Fruit fly (Drosophila melanogaster) whole organism, embryonic: ENCODE measurements around the gene Pak.

Experiments used
- Atf-2 ChIP-seq: fragments of 200-800 bp; sonication (Bioruptor generic); optimal IDR thresholded peaks from 2 replicates; lab custom pipeline; 2016; ENCODE audit warnings: missing biosample characterization, missing genetic modification characterization
- Blimp-1 ChIP-seq: fragments of 200-800 bp; sonication (Bioruptor generic); optimal IDR thresholded peaks from 3 replicates; lab custom pipeline; 2018; ENCODE audit warnings: missing biosample characterization, missing genetic modification characterization, mild to moderate bottlenecking, moderate library complexity, missing genetic modification reagents
- CG10147 ChIP-seq: fragments of 200-800 bp; sonication (Bioruptor generic); optimal IDR thresholded peaks from 2 replicates; lab custom pipeline; 2019; ENCODE audit warnings: missing biosample characterization, mild to moderate bottlenecking, missing genetic modification characterization, moderate library complexity
- CG1024 ChIP-seq: fragments of 200-800 bp; sonication (Bioruptor generic); IDR thresholded peaks from 2 replicates; pipeline ENCODE4 v1.3.6; 2022; ENCODE audit warnings: missing biosample characterization, missing genetic modification characterization
- CG10959 ChIP-seq: fragments of 200-800 bp; sonication (Bioruptor generic); IDR thresholded peaks from 2 replicates; pipeline ENCODE4 v1.3.6; 2022; ENCODE audit warnings: missing biosample characterization, missing genetic modification characterization
- CG12104 ChIP-seq: fragments of 200-800 bp; sonication (Bioruptor generic); optimal IDR thresholded peaks from 3 replicates; lab custom pipeline; 2016; ENCODE audit warnings: missing biosample characterization, missing genetic modification characterization
- CG1233 ChIP-seq: fragments of 200-800 bp; sonication (Bioruptor generic); optimal IDR thresholded peaks from 4 replicates; lab custom pipeline; 2018; ENCODE audit warnings: missing biosample characterization, mild to moderate bottlenecking, missing genetic modification characterization
- CG15269 ChIP-seq: fragments of 200-800 bp; sonication (Bioruptor generic); optimal IDR thresholded peaks from 2 replicates; lab custom pipeline; 2018; ENCODE audit warnings: missing biosample characterization, mild to moderate bottlenecking, missing genetic modification characterization, moderate library complexity
- CG2116 ChIP-seq: fragments of 200-800 bp; sonication (Bioruptor generic); optimal IDR thresholded peaks from 3 replicates; lab custom pipeline; 2018; ENCODE audit warnings: missing biosample characterization, mild to moderate bottlenecking, missing genetic modification characterization
- CG2875 ChIP-seq: fragments of 200-800 bp; sonication (Bioruptor generic); optimal IDR thresholded peaks from 2 replicates; lab custom pipeline; 2017; ENCODE audit warnings: missing biosample characterization, mild to moderate bottlenecking, missing genetic modification characterization, missing genetic modification reagents
- CG32767 ChIP-seq: fragments of 200-800 bp; sonication (Bioruptor generic); IDR thresholded peaks from 2 replicates; pipeline ENCODE4 v1.3.6; 2022; ENCODE audit warnings: missing biosample characterization, missing genetic modification characterization
- CG3407 ChIP-seq: fragments of 200-800 bp; sonication (Bioruptor generic); optimal IDR thresholded peaks from 2 replicates; lab custom pipeline; 2018; ENCODE audit warnings: missing biosample characterization, mild to moderate bottlenecking, missing genetic modification characterization
- CG34422 ChIP-seq: fragments of 200-800 bp; sonication (Bioruptor generic); IDR thresholded peaks from 3 replicates; pipeline ENCODE4 v1.3.6; 2022; ENCODE audit warnings: missing biosample characterization, missing genetic modification characterization
- CG3838 ChIP-seq: fragments of 200-800 bp; sonication (Bioruptor generic); optimal IDR thresholded peaks from 3 replicates; lab custom pipeline; 2016; ENCODE audit warnings: missing biosample characterization, missing genetic modification characterization
- CG4328 ChIP-seq: fragments of 200-800 bp; sonication (Bioruptor generic); optimal IDR thresholded peaks from 3 replicates; lab custom pipeline; 2017; ENCODE audit warnings: missing biosample characterization, missing genetic modification reagents, missing genetic modification characterization
- CG6854 ChIP-seq: fragments of 200-800 bp; sonication (Bioruptor generic); optimal IDR thresholded peaks from 3 replicates; lab custom pipeline; 2017; ENCODE audit warnings: missing biosample characterization, mild to moderate bottlenecking, missing genetic modification characterization
- CG8924 ChIP-seq: fragments of 200-800 bp; optimal IDR thresholded peaks from 3 replicates; lab custom pipeline; 2019; ENCODE audit warnings: missing biosample characterization, mild to moderate bottlenecking, missing genetic modification characterization, moderate library complexity
- CG8944 ChIP-seq: fragments of 200-800 bp; sonication (Bioruptor generic); optimal IDR thresholded peaks from 3 replicates; lab custom pipeline; 2016; ENCODE audit warnings: missing biosample characterization, missing genetic modification characterization
- Doc3 ChIP-seq: fragments of 200-800 bp; sonication (Bioruptor generic); IDR thresholded peaks from 3 replicates; pipeline ENCODE4 v1.3.6; 2022; ENCODE audit warnings: missing biosample characterization, missing genetic modification characterization; ENCODE audit not compliant: partially characterized antibody
- E2f1 ChIP-seq: fragments of 200-800 bp; sonication (Bioruptor generic); IDR thresholded peaks from 2 replicates; pipeline ENCODE4 v1.3.6; 2022; ENCODE audit warnings: missing biosample characterization, missing genetic modification characterization
- Eip74EF ChIP-seq, 2 experiments: fragments of 200-800 bp in 1 of 2; fragments of >200 bp in 1 of 2; sonication (Bioruptor generic) in 1 of 2; optimal IDR thresholded peaks; 2 replicates each; lab custom pipeline; 2017 to 2019; ENCODE audit warnings: missing biosample characterization in 2 of 2, missing genetic modification characterization in 2 of 2, mild to moderate bottlenecking in 1 of 2, moderate library complexity in 1 of 2
- GATAe ChIP-seq: fragments of 200-800 bp; sonication (Bioruptor generic); conservative IDR thresholded peaks from 2 replicates; pipeline ENCODE4 v1.3.6; 2022; ENCODE audit warnings: missing biosample characterization, missing genetic modification characterization
- HmgD ChIP-seq: fragments of 200-800 bp; sonication (Bioruptor generic); optimal IDR thresholded peaks from 3 replicates; lab custom pipeline; 2016; ENCODE audit warnings: missing biosample characterization, missing genetic modification characterization
- Oli ChIP-seq: fragments of 200-800 bp; sonication (Bioruptor generic); optimal IDR thresholded peaks from 2 replicates; lab custom pipeline; 2018; ENCODE audit warnings: missing biosample characterization, mild to moderate bottlenecking, missing genetic modification characterization, moderate library complexity
- Rx ChIP-seq: fragments of 200-800 bp; sonication (Bioruptor generic); IDR thresholded peaks from 2 replicates; pipeline ENCODE4 v1.3.6; 2022; ENCODE audit warnings: missing biosample characterization, missing genetic modification characterization
- Sry-δ ChIP-seq: fragments of 200-800 bp; sonication (Bioruptor generic); optimal IDR thresholded peaks from 2 replicates; lab custom pipeline; 2016; ENCODE audit warnings: missing biosample characterization, missing genetic modification characterization
- ara ChIP-seq: fragments of 200-800 bp; sonication (Bioruptor generic); IDR thresholded peaks from 2 replicates; pipeline ENCODE4 v1.3.6; 2022; ENCODE audit warnings: missing biosample characterization, missing genetic modification characterization
- cg ChIP-seq: fragments of 200-800 bp; sonication (Bioruptor generic); optimal IDR thresholded peaks from 3 replicates; lab custom pipeline; 2019; ENCODE audit warnings: missing biosample characterization, mild to moderate bottlenecking, missing genetic modification characterization, moderate library complexity
- chm ChIP-seq: fragments of 200-800 bp; sonication (Bioruptor generic); IDR thresholded peaks from 2 replicates; pipeline ENCODE4 v1.3.6; 2022; ENCODE audit warnings: missing biosample characterization, missing genetic modification characterization
- ci ChIP-seq: fragments of 200-800 bp; sonication (Bioruptor generic); IDR thresholded peaks from 3 replicates; pipeline ENCODE4 v1.3.6; 2022; ENCODE audit warnings: missing biosample characterization, missing genetic modification characterization
- ems ChIP-seq: fragments of 200-800 bp; sonication (Bioruptor generic); optimal IDR thresholded peaks from 3 replicates; lab custom pipeline; 2016; ENCODE audit warnings: missing biosample characterization, missing genetic modification characterization
- fd102C ChIP-seq: fragments of 200-800 bp; sonication (Bioruptor generic); optimal IDR thresholded peaks from 2 replicates; lab custom pipeline; 2018; ENCODE audit warnings: missing biosample characterization, mild to moderate bottlenecking, missing genetic modification characterization, moderate library complexity
- gem ChIP-seq: fragments of 200-800 bp; sonication (Bioruptor generic); optimal IDR thresholded peaks from 2 replicates; lab custom pipeline; 2019; ENCODE audit warnings: missing biosample characterization, mild to moderate bottlenecking, missing genetic modification characterization, moderate library complexity
- gro ChIP-seq: fragments of 200-800 bp; sonication (Bioruptor generic); optimal IDR thresholded peaks from 2 replicates; lab custom pipeline; 2016; ENCODE audit warnings: missing biosample characterization, missing genetic modification characterization
- hb ChIP-seq: fragments of 200-800 bp; sonication (Bioruptor generic); IDR thresholded peaks from 3 replicates; pipeline ENCODE4 v1.3.6; 2022; ENCODE audit warnings: missing biosample characterization, missing genetic modification characterization; ENCODE audit not compliant: partially characterized antibody
- inv ChIP-seq: fragments of 200-800 bp; sonication (Bioruptor generic); IDR thresholded peaks from 2 replicates; pipeline ENCODE4 v1.3.6; 2022; ENCODE audit warnings: missing biosample characterization, missing genetic modification characterization; ENCODE audit not compliant: partially characterized antibody
- nau ChIP-seq: fragments of 200-800 bp; sonication (Bioruptor generic); optimal IDR thresholded peaks from 3 replicates; lab custom pipeline; 2017; ENCODE audit warnings: missing biosample characterization, mild to moderate bottlenecking, missing genetic modification characterization, missing genetic modification reagents
- nmo ChIP-seq: fragments of 200-800 bp; sonication (Bioruptor generic); optimal IDR thresholded peaks from 2 replicates; lab custom pipeline; 2018; ENCODE audit warnings: missing biosample characterization, mild to moderate bottlenecking, missing genetic modification characterization, moderate library complexity
- peb ChIP-seq: fragments of 200-800 bp; sonication (Bioruptor generic); IDR thresholded peaks from 2 replicates; pipeline ENCODE4 v1.3.6; 2022; ENCODE audit warnings: missing biosample characterization, missing genetic modification characterization
- pita ChIP-seq: fragments of 200-800 bp; sonication (Bioruptor generic); optimal IDR thresholded peaks from 2 replicates; lab custom pipeline; 2017; ENCODE audit warnings: missing biosample characterization, mild to moderate bottlenecking, missing genetic modification characterization
- prd ChIP-seq, 3 experiments: fragments of >200 bp in 2 of 3; fragments of 200-800 bp in 1 of 3; sonication (Bioruptor generic) in 1 of 3; optimal IDR thresholded peaks in 2 of 3; IDR thresholded peaks in 1 of 3; 2 replicates in 2 of 3; 3 replicates in 1 of 3; pipeline versions ENCODE4 v1.3.6 to Lab custom; 2017 to 2022; ENCODE audit warnings: missing biosample characterization in 1 of 3, missing genetic modification characterization in 1 of 3
- repo ChIP-seq: fragments of 200-800 bp; sonication (Bioruptor generic); optimal IDR thresholded peaks from 2 replicates; lab custom pipeline; 2016; ENCODE audit warnings: missing biosample characterization, missing genetic modification characterization
- sd ChIP-seq: fragments of 200-800 bp; sonication (Bioruptor generic); optimal IDR thresholded peaks from 3 replicates; lab custom pipeline; 2018; ENCODE audit warnings: missing biosample characterization, mild to moderate bottlenecking, missing genetic modification characterization, moderate library complexity
- shn ChIP-seq: fragments of 200-800 bp; sonication (Bioruptor generic); optimal IDR thresholded peaks from 3 replicates; lab custom pipeline; 2016; ENCODE audit warnings: missing biosample characterization, missing genetic modification characterization
- sob ChIP-seq: fragments of 200-800 bp; sonication (Bioruptor generic); IDR thresholded peaks from 2 replicates; pipeline ENCODE4 v1.3.6; 2022; ENCODE audit warnings: missing biosample characterization, missing genetic modification characterization
- tll ChIP-seq, 2 experiments: fragments of 200-800 bp in 1 of 2; fragments of >200 bp in 1 of 2; sonication (Bioruptor generic) in 1 of 2; optimal IDR thresholded peaks; 2 replicates each; lab custom pipeline; 2017 to 2019; ENCODE audit warnings: missing biosample characterization in 2 of 2, missing genetic modification characterization in 2 of 2, mild to moderate bottlenecking in 1 of 2, moderate library complexity in 1 of 2
- vfl ChIP-seq: fragments of 200-800 bp; sonication (Bioruptor generic); optimal IDR thresholded peaks from 2 replicates; lab custom pipeline; 2016; ENCODE audit warnings: missing biosample characterization, missing genetic modification characterization
- zfh1 ChIP-seq: fragments of 200-800 bp; sonication (Bioruptor generic); IDR thresholded peaks from 3 replicates; pipeline ENCODE4 v1.3.6; 2022; ENCODE audit warnings: missing biosample characterization, missing genetic modification characterization
- zfh2 ChIP-seq: fragments of 200-800 bp; sonication (Bioruptor generic); optimal IDR thresholded peaks from 2 replicates; lab custom pipeline; 2016; ENCODE audit warnings: missing biosample characterization, missing genetic modification characterization

Pak gene

DNA sequence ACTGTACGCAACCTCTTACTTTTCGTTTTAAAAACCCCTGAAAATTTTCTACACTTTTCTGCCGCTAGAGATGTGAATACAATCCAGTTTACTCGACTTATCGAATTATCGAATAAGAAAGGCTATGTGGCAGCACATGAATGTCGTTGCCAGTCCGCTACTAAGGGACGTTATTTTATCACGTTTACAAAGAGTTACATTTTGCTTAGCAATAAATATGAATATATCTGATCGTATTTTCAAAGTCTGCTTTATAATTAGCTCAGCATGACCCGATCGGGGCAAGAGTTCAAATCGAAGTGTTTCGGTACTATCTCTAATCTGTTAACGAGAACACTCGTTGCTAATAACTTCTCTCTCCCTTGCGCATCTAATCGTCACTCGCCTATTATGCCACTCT lies 17.4 kb downstream of the Pak start, which contains the start of gene CG42724 (continued):
- TF ChIP-seq pita (GFP tag; lab: Kevin White, UChicago) (no peak), zfh1 (GFP tag; lab: Robert Waterston, UW) (peak; percentile 46; the same call in 1 of the 3 replicates), nau (no peak), CG1233 (GFP tag; lab: Kevin White, UChicago) (no peak), ara (GFP tag; lab: Robert Waterston, UW) (0 out of 2 replicates have a peak, but pooled peaks have one; percentile 27), CG1024 (peak; percentile 35; the same call in 1 of the 2 replicates), cg (GFP tag; lab: Kevin White, UChicago) (no peak), fd102C (GFP tag; lab: Kevin White, UChicago) (no peak), Oli (tag; lab: Kevin White, UChicago) (no peak), Eip74EF (GFP tag; optimal IDR thresholded peaks at IDR 0.05; lab: Kevin White, UChicago) (no peak), zfh2 (GFP tag; lab: Kevin White, UChicago) (peak; percentile 79), CG2875 (GFP tag; lab: Kevin White, UChicago) (no peak), Sry-δ (peak; percentile 96), CG3407 (no peak), CG2116 (GFP tag; lab: Kevin White, UChicago) (peak; percentile 43), Atf-2 (GFP tag; lab: Kevin White, UChicago) (peak; percentile 30), CG32767 (no peak), CG10147 (no peak), CG34422 (GFP tag; lab: Robert Waterston, UW) (peak; percentile 44; the same call in 1 of the 3 replicates), gro (GFP tag; lab: Kevin White, UChicago) (peak; percentile 80), shn (GFP tag; lab: Kevin White, UChicago) (peak; percentile 68), prd (optimal IDR thresholded peaks at IDR 0.05; lab: Kevin White, UChicago) (no peak), prd (GFP tag; IDR thresholded peaks at IDR 0.05; lab: Robert Waterston, UW) (peak; percentile 78), ems (peak; percentile 79), CG6854 (GFP tag; lab: Kevin White, UChicago) (no peak), CG3838 (GFP tag; lab: Kevin White, UChicago) (no peak), E2f1 (GFP tag; lab: Robert Waterston, UW) (no peak), CG10959 (no peak), CG8924 (tag; lab: Kevin White, UChicago) (no peak), GATAe (no peak), CG8944 (GFP tag; lab: Kevin White, UChicago) (peak; percentile 68), peb (GFP tag; lab: Robert Waterston, UW) (0 out of 2 replicates have a peak, but pooled peaks have one; percentile 8), Blimp-1 (GFP tag; lab: Kevin White, UChicago) (no peak), tll (GFP tag; optimal IDR thresholded peaks at IDR 0.05; lab: Kevin White, UChicago) (no peak), Rx (GFP tag; lab: Robert Waterston, UW) (peak; percentile 43; the same call in 1 of the 2 replicates), sob (GFP tag; lab: Robert Waterston, UW) (peak; percentile 45), HmgD (GFP tag; lab: Kevin White, UChicago) (peak; percentile 48), Doc3 (GFP tag; lab: Robert Waterston, UW) (peak; percentile 17; the same call in 1 of the 3 replicates), CG4328 (GFP tag; lab: Kevin White, UChicago) (no peak), inv (0 out of 2 replicates have a peak, but pooled peaks have one; percentile 28), CG15269 (tag; lab: Kevin White, UChicago) (no peak), sd (tag; lab: Kevin White, UChicago) (no peak), vfl (GFP tag; lab: Kevin White, UChicago) (peak; percentile 37), chm (no peak), nmo (GFP tag; lab: Kevin White, UChicago) (peak; percentile 64), gem (no peak), ci (peak; percentile 79), CG12104 (GFP tag; lab: Kevin White, UChicago) (no peak), hb (GFP tag; lab: Robert Waterston, UW) (no peak), repo (GFP tag; lab: Kevin White, UChicago) (peak; percentile 61)
